Worm (Caenorhabditis elegans): Measurements from ENCODE around the gene mre-11.

- no peak for TF ChIP-seq ama-1 (optimal IDR thresholded peaks at IDR 0.05)
- TF ChIP-seq pes-1 (GFP tag; IDR thresholded peaks at IDR 0.05) = 0 out of 2 replicates have a peak, but pooled peaks have one; percentile 23
- no peak for TF ChIP-seq hmbx-1 (tag; optimal IDR thresholded peaks at IDR 0.05)
- TF ChIP-seq flt-1 (GFP tag; IDR thresholded peaks at IDR 0.05) = no peak
- no peak for TF ChIP-seq ets-7 (tag; optimal IDR thresholded peaks at IDR 0.05)
- TF ChIP-seq aly-1 (tag; optimal IDR thresholded peaks at IDR 0.05) = no peak
- TF ChIP-seq tbx-11 (GFP tag; IDR thresholded peaks at IDR 0.05) = no peak
- TF ChIP-seq sea-1 (GFP tag; conservative IDR thresholded peaks at IDR 0.05) = no peak
- no peak for TF ChIP-seq tra-4 (tag; optimal IDR thresholded peaks at IDR 0.05)
Observed at ce11 chrV:10712608-10712900, 24.1 kb downstream of the mre-11 start.
